Worm (Caenorhabditis elegans) whole organism, L3 larva: Measurements from ENCODE around the gene mig-14.
A peak's percentile ranks its signal among the peaks of the same experiment; 100 is the strongest.

Experiments
- R02D3.7 ChIP-seq: fragments of 150-350 bp; optimal IDR thresholded peaks from 2 replicates; lab custom pipeline; 2014; ENCODE audit warnings: missing biosample characterization, missing genetic modification characterization
- ZK546.5 ChIP-seq: sonication (generic microtip); optimal IDR thresholded peaks from 2 replicates; lab custom pipeline; 2017; ENCODE audit warnings: missing biosample characterization, missing genetic modification characterization
- ama-1 ChIP-seq: fragments of 150-350 bp; optimal IDR thresholded peaks from 2 replicates; lab custom pipeline; 2018
- ceh-16 ChIP-seq: sonication (generic microtip); optimal IDR thresholded peaks from 2 replicates; lab custom pipeline; 2017; ENCODE audit warnings: missing biosample characterization, missing genetic modification characterization
- ceh-82 ChIP-seq: fragments of 150-350 bp; optimal IDR thresholded peaks from 2 replicates; lab custom pipeline; 2014; ENCODE audit warnings: missing biosample characterization, missing genetic modification characterization
- ceh-9 ChIP-seq: sonication (generic microtip); optimal IDR thresholded peaks from 2 replicates; lab custom pipeline; 2018; ENCODE audit warnings: missing biosample characterization, missing genetic modification characterization
- daf-12 ChIP-seq: fragments of 150-350 bp; optimal IDR thresholded peaks from 2 replicates; lab custom pipeline; 2014; ENCODE audit warnings: missing biosample characterization, missing genetic modification reagents, missing genetic modification characterization
- egl-27 ChIP-seq: sonication (generic microtip); optimal IDR thresholded peaks from 4 replicates; lab custom pipeline; 2017; ENCODE audit warnings: missing biosample characterization, missing genetic modification reagents, missing genetic modification characterization
- egl-5 ChIP-seq: fragments of 150-350 bp; optimal IDR thresholded peaks from 2 replicates; lab custom pipeline; 2017; ENCODE audit warnings: missing biosample characterization, missing genetic modification reagents, missing genetic modification characterization, inconsistent platforms
- elt-2 ChIP-seq: sonication (generic microtip); optimal IDR thresholded peaks from 2 replicates; lab custom pipeline; 2016; ENCODE audit warnings: missing genetic modification reagents, mild to moderate bottlenecking, missing genetic modification characterization, missing compliant biosample characterization
- elt-3 ChIP-seq, 3 experiments: fragments of 150-350 bp in 1 of 3; sonication (generic microtip) in 2 of 3; optimal IDR thresholded peaks; 2 replicates in 2 of 3; 4 replicates in 1 of 3; lab custom pipeline; 2014 to 2017; ENCODE audit warnings: missing biosample characterization in 3 of 3, missing genetic modification characterization in 3 of 3
- eor-1 ChIP-seq, 2 experiments: fragments of 150-350 bp; optimal IDR thresholded peaks; 2 replicates each; lab custom pipeline; 2014 to 2018; ENCODE audit warnings: missing biosample characterization in 2 of 2, missing genetic modification characterization in 2 of 2
- fkh-10 ChIP-seq: sonication (generic microtip); optimal IDR thresholded peaks from 2 replicates; lab custom pipeline; 2017; ENCODE audit warnings: missing biosample characterization, missing genetic modification reagents, missing genetic modification characterization
- fkh-2 ChIP-seq: fragments of 150-350 bp; optimal IDR thresholded peaks from 2 replicates; lab custom pipeline; 2014; ENCODE audit warnings: missing biosample characterization, missing genetic modification reagents, missing genetic modification characterization
- fos-1 ChIP-seq: fragments of 150-350 bp; optimal IDR thresholded peaks from 2 replicates; lab custom pipeline; 2014; ENCODE audit warnings: missing biosample characterization, missing genetic modification characterization
- hmg-11 ChIP-seq: sonication (generic microtip); optimal IDR thresholded peaks from 2 replicates; lab custom pipeline; 2016; ENCODE audit warnings: missing genetic modification characterization, missing compliant biosample characterization
- jun-1 ChIP-seq: fragments of 150-350 bp; optimal IDR thresholded peaks from 2 replicates; lab custom pipeline; 2014; ENCODE audit warnings: missing biosample characterization, missing genetic modification reagents, missing genetic modification characterization
- lin-15B ChIP-seq: fragments of 150-350 bp; optimal IDR thresholded peaks from 2 replicates; lab custom pipeline; 2014; ENCODE audit warnings: missing biosample characterization, missing genetic modification characterization
- lin-39 ChIP-seq: fragments of 150-350 bp; optimal IDR thresholded peaks from 2 replicates; lab custom pipeline; 2018; ENCODE audit warnings: missing biosample characterization, missing genetic modification reagents, missing genetic modification characterization
- lsy-12 ChIP-seq: sonication (generic microtip); optimal IDR thresholded peaks from 2 replicates; lab custom pipeline; 2016; ENCODE audit warnings: mild to moderate bottlenecking, missing genetic modification characterization, missing compliant biosample characterization
- mdl-1 ChIP-seq: fragments of 150-350 bp; optimal IDR thresholded peaks from 2 replicates; lab custom pipeline; 2014; ENCODE audit warnings: missing biosample characterization, missing genetic modification characterization
- nfya-1 ChIP-seq: sonication (generic microtip); optimal IDR thresholded peaks from 2 replicates; lab custom pipeline; 2017; ENCODE audit warnings: missing genetic modification characterization, mild to moderate bottlenecking, missing compliant biosample characterization, antibody characterized with exemption, moderate library complexity; ENCODE audit not compliant: insufficient read depth
- nhr-12 ChIP-seq: fragments of 150-350 bp; optimal IDR thresholded peaks from 2 replicates; lab custom pipeline; 2014; ENCODE audit warnings: missing biosample characterization, missing genetic modification characterization
- nhr-237 ChIP-seq: fragments of 150-350 bp; optimal IDR thresholded peaks from 2 replicates; lab custom pipeline; 2014; ENCODE audit warnings: missing biosample characterization, missing genetic modification characterization
- nhr-25 ChIP-seq: sonication (generic microtip); optimal IDR thresholded peaks from 2 replicates; lab custom pipeline; 2017; ENCODE audit warnings: missing biosample characterization, missing genetic modification characterization
- nhr-28 ChIP-seq: fragments of 150-350 bp; optimal IDR thresholded peaks from 2 replicates; lab custom pipeline; 2014; ENCODE audit warnings: missing biosample characterization, missing genetic modification characterization
- nhr-43 ChIP-seq: sonication (generic microtip); optimal IDR thresholded peaks from 2 replicates; lab custom pipeline; 2016; ENCODE audit warnings: mild to moderate bottlenecking, missing genetic modification characterization, missing compliant biosample characterization; ENCODE audit not compliant: poor library complexity, severe bottlenecking
- nhr-67 ChIP-seq: fragments of 150-350 bp; optimal IDR thresholded peaks from 2 replicates; lab custom pipeline; 2014; ENCODE audit warnings: missing biosample characterization, missing genetic modification characterization
- nhr-76 ChIP-seq: fragments of 150-350 bp; sonication (generic microtip); optimal IDR thresholded peaks from 5 replicates; lab custom pipeline; 2014; ENCODE audit warnings: missing biosample characterization, missing genetic modification characterization
- nhr-77 ChIP-seq: fragments of 150-350 bp; optimal IDR thresholded peaks from 2 replicates; lab custom pipeline; 2014; ENCODE audit warnings: missing biosample characterization, missing genetic modification characterization
- pha-4 ChIP-seq: fragments of 150-350 bp; optimal IDR thresholded peaks from 2 replicates; lab custom pipeline; 2014; ENCODE audit warnings: missing biosample characterization, missing genetic modification reagents, missing genetic modification characterization
- pqm-1 ChIP-seq: fragments of 150-350 bp; optimal IDR thresholded peaks from 2 replicates; lab custom pipeline; 2017; ENCODE audit warnings: missing biosample characterization, missing genetic modification characterization, inconsistent platforms
- skn-1 ChIP-seq: fragments of 150-350 bp; optimal IDR thresholded peaks from 2 replicates; lab custom pipeline; 2014; ENCODE audit warnings: missing biosample characterization, missing genetic modification characterization
- snpc-4 ChIP-seq: fragments of 150-350 bp; optimal IDR thresholded peaks from 2 replicates; lab custom pipeline; 2014; ENCODE audit warnings: missing biosample characterization, missing genetic modification characterization
- unc-39 ChIP-seq: sonication (generic microtip); optimal IDR thresholded peaks from 4 replicates; lab custom pipeline; 2017; ENCODE audit warnings: missing biosample characterization, missing genetic modification characterization
- ztf-11 ChIP-seq: fragments of 150-350 bp; optimal IDR thresholded peaks from 2 replicates; lab custom pipeline; 2014; ENCODE audit warnings: missing biosample characterization, missing genetic modification characterization
- ztf-4 ChIP-seq: fragments of 150-350 bp; optimal IDR thresholded peaks from 2 replicates; lab custom pipeline; 2014; ENCODE audit warnings: missing biosample characterization, missing genetic modification characterization

Gene mig-14

ce11 chrII:13786899-13787298 lies 45.4 kb downstream of the mig-14 start:
- TF ChIP-seq eor-1 (tag; optimal IDR thresholded peaks at IDR 0.05; lab: Kevin White, UChicago) (no peak), fkh-2 (tag; lab: Kevin White, UChicago) (no peak), unc-39 (tag; lab: Kevin White, UChicago) (no peak), lin-15B (no peak), elt-3 (tag; optimal IDR thresholded peaks at IDR 0.05; lab: Kevin White, UChicago) (no peak)

ce11 chrII:13788813-13789212 lies 47.3 kb downstream of the mig-14 start:
- no peak for TF ChIP-seq nhr-77 (tag; lab: Kevin White, UChicago)
- TF ChIP-seq R02D3.7 (tag; lab: Kevin White, UChicago) = no peak
- TF ChIP-seq daf-12 = no peak
- no peak for TF ChIP-seq pqm-1
- TF ChIP-seq fkh-10 = peak; percentile 15
- peak; percentile 13 for TF ChIP-seq snpc-4 (tag; lab: Kevin White, UChicago)
- TF ChIP-seq lin-15B = no peak
- TF ChIP-seq skn-1 (tag; lab: Kevin White, UChicago) = no peak
- TF ChIP-seq nhr-43 = no peak
- TF ChIP-seq lin-39 (tag; lab: Kevin White, UChicago) = no peak
- TF ChIP-seq nhr-76 = no peak
- no peak for TF ChIP-seq mdl-1
- no peak for TF ChIP-seq jun-1 (tag; lab: Kevin White, UChicago)
- TF ChIP-seq nhr-237 (tag; lab: Kevin White, UChicago) = no peak
- no peak for TF ChIP-seq pha-4 (tag; lab: Kevin White, UChicago)
- no peak for TF ChIP-seq nhr-12 (tag; lab: Kevin White, UChicago)
- no peak for TF ChIP-seq nhr-25 (tag; lab: Kevin White, UChicago)

DNA sequence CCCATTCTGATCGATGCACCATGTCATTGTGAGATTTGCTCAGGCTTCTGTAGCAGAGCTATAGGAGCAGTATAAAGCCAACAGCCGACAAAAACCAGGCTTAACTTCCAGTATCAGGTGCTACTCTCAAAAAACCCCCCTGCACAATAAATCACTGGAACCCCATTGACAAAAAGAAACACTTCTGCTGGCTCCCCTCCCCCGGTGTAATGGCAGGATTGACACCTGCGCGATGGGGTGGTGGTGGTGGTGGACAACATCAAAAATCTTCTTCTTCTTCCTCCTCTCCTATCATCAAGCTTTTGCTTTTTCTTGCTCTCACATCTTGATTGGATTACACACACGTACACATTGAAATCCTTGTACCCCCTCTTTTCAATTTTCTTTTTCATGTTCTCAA lies 48.2 kb downstream of the mig-14 start:
- TF ChIP-seq lin-39 (tag; lab: Kevin White, UChicago) (peak; percentile 12), ama-1 (lab: Kevin White, UChicago) (no peak), lsy-12 (tag; lab: Kevin White, UChicago) (no peak), ztf-4 (tag; lab: Kevin White, UChicago) (no peak), ceh-82 (tag; lab: Kevin White, UChicago) (no peak), egl-5 (tag; lab: Kevin White, UChicago) (peak; percentile 22)

ce11 chrII:13791570-13792279 lies 50.2 kb downstream of the mig-14 start, which contains the start of gene ZK131.11:
ZK131.11 (plus strand) TSS chrII:13792229.
- no peak for TF ChIP-seq ZK546.5
- TF ChIP-seq ama-1 (lab: Kevin White, UChicago) = no peak
- TF ChIP-seq nhr-28 = no peak
- TF ChIP-seq nhr-43 = no peak
- no peak for TF ChIP-seq pha-4 (tag; lab: Kevin White, UChicago)
- no peak for TF ChIP-seq snpc-4 (tag; lab: Kevin White, UChicago)
- no peak for TF ChIP-seq lsy-12 (tag; lab: Kevin White, UChicago)
- TF ChIP-seq elt-2 = no peak
- TF ChIP-seq fkh-10 = no peak
- no peak for TF ChIP-seq mdl-1
- no peak for TF ChIP-seq ceh-16 (tag; lab: Kevin White, UChicago)

DNA sequence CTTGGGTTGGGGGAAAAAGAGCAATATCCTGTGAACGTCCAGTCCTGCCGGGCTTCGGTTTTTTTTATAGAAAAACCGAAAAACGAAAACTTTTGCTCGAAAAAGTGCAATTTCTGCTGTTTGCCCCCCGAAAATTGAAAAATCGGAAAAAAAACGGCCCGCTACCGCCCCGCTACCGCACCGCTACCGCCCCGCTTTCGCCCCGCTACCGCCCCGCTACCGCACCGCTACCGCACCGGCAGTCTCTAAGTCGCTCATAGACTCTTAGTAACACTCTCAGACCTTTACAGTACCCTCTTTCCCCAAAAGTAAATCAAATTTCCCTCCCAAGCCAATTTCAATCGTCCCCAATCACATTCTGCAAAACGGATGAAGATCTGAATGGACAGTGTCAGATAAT lies 53.6 kb downstream of the mig-14 start:
- no peak for TF ChIP-seq skn-1 (tag; lab: Kevin White, UChicago)
- TF ChIP-seq elt-2 = no peak
- TF ChIP-seq hmg-11 (tag; lab: Kevin White, UChicago) = no peak
- TF ChIP-seq, all 47 proteins: peak for 0

DNA sequence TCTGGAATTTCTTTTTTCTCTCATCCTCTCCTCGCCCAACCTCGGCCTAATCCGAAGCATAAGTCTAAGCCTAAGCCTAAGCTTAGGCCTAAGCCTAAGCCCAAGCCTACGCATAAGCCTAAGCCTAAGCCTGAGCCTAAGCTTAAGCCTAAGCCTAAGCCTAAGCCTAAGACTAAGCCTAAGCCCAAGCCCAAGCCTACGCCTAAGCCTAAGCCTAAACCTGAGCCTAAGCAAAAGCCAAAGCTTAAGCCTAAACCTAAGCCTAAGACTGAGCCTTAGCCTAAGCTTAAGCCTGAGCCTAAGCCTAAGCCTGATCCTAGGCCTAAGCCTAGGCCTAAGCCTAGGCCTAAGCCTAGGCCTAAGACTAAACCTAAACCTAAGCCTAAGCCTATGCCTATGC lies 54.8 kb downstream of the mig-14 start:
- TF ChIP-seq ceh-9 (tag; lab: Kevin White, UChicago) (no peak), ZK546.5 (no peak), nhr-77 (tag; lab: Kevin White, UChicago) (no peak), lin-39 (tag; lab: Kevin White, UChicago) (no peak), jun-1 (tag; lab: Kevin White, UChicago) (no peak), ama-1 (lab: Kevin White, UChicago) (no peak), nhr-12 (tag; lab: Kevin White, UChicago) (no peak), ceh-16 (tag; lab: Kevin White, UChicago) (no peak), mdl-1 (no peak), nhr-28 (no peak), nfya-1 (no peak), hmg-11 (tag; lab: Kevin White, UChicago) (no peak), pha-4 (tag; lab: Kevin White, UChicago) (no peak), R02D3.7 (tag; lab: Kevin White, UChicago) (no peak), ztf-11 (no peak), fos-1 (tag; lab: Kevin White, UChicago) (no peak), skn-1 (tag; lab: Kevin White, UChicago) (no peak), nhr-67 (tag; lab: Kevin White, UChicago) (no peak), ceh-82 (tag; lab: Kevin White, UChicago) (no peak), egl-27 (tag; lab: Kevin White, UChicago) (no peak)
